Worm (Caenorhabditis elegans) whole organism, L1 larva: ENCODE measurements around the gene F18A12.2.

ENCODE experiments used
- C04F5.9 ChIP-seq: sonication (generic microtip); optimal IDR thresholded peaks from 2 replicates; lab custom pipeline; 2016; ENCODE audit warnings: missing genetic modification characterization, missing compliant biosample characterization
- C16A3.4 ChIP-seq: fragments of 150-350 bp; optimal IDR thresholded peaks from 2 replicates; lab custom pipeline; 2014; ENCODE audit warnings: missing biosample characterization, missing genetic modification characterization
- F16B12.6 ChIP-seq: fragments of 150-350 bp; optimal IDR thresholded peaks from 2 replicates; lab custom pipeline; 2014; ENCODE audit warnings: missing biosample characterization, missing genetic modification characterization
- Y116A8C.19 ChIP-seq: sonication (generic microtip); optimal IDR thresholded peaks from 2 replicates; lab custom pipeline; 2016; ENCODE audit warnings: missing compliant biosample characterization, missing genetic modification characterization, borderline replicate concordance
- aly-2 ChIP-seq: fragments of 150-350 bp; optimal IDR thresholded peaks from 2 replicates; lab custom pipeline; 2014; ENCODE audit warnings: missing biosample characterization, missing genetic modification characterization
- ceh-8 ChIP-seq: fragments of 200-800 bp; sonication (Bioruptor generic); optimal IDR thresholded peaks from 2 replicates; lab custom pipeline; 2018; ENCODE audit warnings: mild to moderate bottlenecking, missing genetic modification characterization, moderate library complexity, missing compliant biosample characterization
- ceh-88 ChIP-seq: fragments of 200-800 bp; sonication (Bioruptor generic); IDR thresholded peaks from 2 replicates; pipeline ENCODE4 v1.3.6; 2022; ENCODE audit warnings: missing genetic modification characterization, missing compliant biosample characterization
- ces-1 ChIP-seq: fragments of 150-350 bp; optimal IDR thresholded peaks from 2 replicates; lab custom pipeline; 2014; ENCODE audit warnings: missing biosample characterization, missing genetic modification reagents, missing genetic modification characterization
- dpl-1 ChIP-seq, 3 experiments: fragments of 150-350 bp in 2 of 3; sonication (generic microtip) in 1 of 3; optimal IDR thresholded peaks; 2 replicates each; lab custom pipeline; 2014 to 2017; ENCODE audit warnings: missing biosample characterization in 3 of 3, missing genetic modification characterization in 3 of 3, missing genetic modification reagents in 3 of 3
- dsc-1 ChIP-seq: sonication (generic microtip); optimal IDR thresholded peaks from 2 replicates; lab custom pipeline; 2016; ENCODE audit warnings: mild to moderate bottlenecking, missing genetic modification characterization, missing compliant biosample characterization
- efl-1 ChIP-seq, 4 experiments: fragments of 150-350 bp; optimal IDR thresholded peaks in 3 of 4; peaks in 1 of 4; 1 replicate in 1 of 4; 2 replicates in 3 of 4; lab custom pipeline; 2014; ENCODE audit warnings: missing biosample characterization in 2 of 4, missing genetic modification characterization in 2 of 4, missing genetic modification reagents in 2 of 4
- efl-3 ChIP-seq: fragments of 200-800 bp; sonication (Bioruptor generic); optimal IDR thresholded peaks from 2 replicates; lab custom pipeline; 2018; ENCODE audit warnings: mild to moderate bottlenecking, missing genetic modification characterization, missing compliant biosample characterization
- elt-2 ChIP-seq: sonication (generic microtip); optimal IDR thresholded peaks from 2 replicates; lab custom pipeline; 2016; ENCODE audit warnings: missing genetic modification characterization, mild to moderate bottlenecking, inconsistent platforms, missing compliant biosample characterization, missing genetic modification reagents
- elt-3 ChIP-seq, 6 experiments: fragments of 150-350 bp in 1 of 6; sonication (generic microtip); optimal IDR thresholded peaks; 2 replicates each; lab custom pipeline; 2017 to 2018; ENCODE audit warnings: missing biosample characterization in 6 of 6, missing genetic modification characterization in 6 of 6, inconsistent platforms in 1 of 6
- fkh-10 ChIP-seq: sonication (generic microtip); optimal IDR thresholded peaks from 2 replicates; lab custom pipeline; 2017; ENCODE audit warnings: missing biosample characterization, missing genetic modification reagents, missing genetic modification characterization
- fkh-4 ChIP-seq: sonication (generic microtip); optimal IDR thresholded peaks from 2 replicates; lab custom pipeline; 2016; ENCODE audit warnings: missing compliant biosample characterization, missing genetic modification characterization, borderline replicate concordance
- hlh-17 ChIP-seq: fragments of 200-800 bp; sonication (Bioruptor generic); optimal IDR thresholded peaks from 2 replicates; lab custom pipeline; 2018; ENCODE audit warnings: missing genetic modification characterization, mild to moderate bottlenecking, missing compliant biosample characterization, moderate library complexity, borderline replicate concordance
- irx-1 ChIP-seq: sonication (generic microtip); optimal IDR thresholded peaks from 2 replicates; lab custom pipeline; 2016; ENCODE audit warnings: missing genetic modification characterization, missing compliant biosample characterization
- jun-1 ChIP-seq: fragments of 150-350 bp; optimal IDR thresholded peaks from 2 replicates; lab custom pipeline; 2014; ENCODE audit warnings: missing biosample characterization, missing genetic modification reagents, missing genetic modification characterization
- lin-39 ChIP-seq: fragments of 150-350 bp; optimal IDR thresholded peaks from 2 replicates; lab custom pipeline; 2014; ENCODE audit warnings: missing biosample characterization, missing genetic modification reagents, missing genetic modification characterization
- lir-3 ChIP-seq: sonication (generic microtip); optimal IDR thresholded peaks from 2 replicates; lab custom pipeline; 2016; ENCODE audit warnings: mild to moderate bottlenecking, missing genetic modification characterization, moderate library complexity, missing compliant biosample characterization; ENCODE audit not compliant: poor library complexity
- lsy-2 ChIP-seq, 2 experiments: fragments of 150-350 bp; optimal IDR thresholded peaks; 2 replicates each; lab custom pipeline; 2014; ENCODE audit warnings: missing biosample characterization in 2 of 2, missing genetic modification characterization in 2 of 2
- mep-1 ChIP-seq: fragments of 150-350 bp; optimal IDR thresholded peaks from 2 replicates; lab custom pipeline; 2014; ENCODE audit warnings: missing biosample characterization, missing genetic modification characterization
- nhr-12 ChIP-seq: sonication (generic microtip); optimal IDR thresholded peaks from 2 replicates; lab custom pipeline; 2017; ENCODE audit warnings: missing biosample characterization, missing genetic modification characterization
- nhr-20 ChIP-seq: sonication (generic microtip); optimal IDR thresholded peaks from 2 replicates; lab custom pipeline; 2016; ENCODE audit warnings: mild to moderate bottlenecking, missing genetic modification characterization, missing compliant biosample characterization
- nhr-237 ChIP-seq: fragments of 150-350 bp; optimal IDR thresholded peaks from 2 replicates; lab custom pipeline; 2014; ENCODE audit warnings: missing biosample characterization, missing genetic modification characterization
- nhr-77 ChIP-seq: fragments of 150-350 bp; optimal IDR thresholded peaks from 2 replicates; lab custom pipeline; 2014; ENCODE audit warnings: missing biosample characterization, missing genetic modification characterization
- nhr-84 ChIP-seq: sonication (generic microtip); optimal IDR thresholded peaks from 2 replicates; lab custom pipeline; 2017; ENCODE audit warnings: missing biosample characterization, missing genetic modification characterization
- pax-3 ChIP-seq: fragments of 200-800 bp; sonication (Bioruptor generic); optimal IDR thresholded peaks from 2 replicates; lab custom pipeline; 2018; ENCODE audit warnings: mild to moderate bottlenecking, missing genetic modification characterization, moderate library complexity, missing compliant biosample characterization
- skn-1 ChIP-seq: fragments of 150-350 bp; optimal IDR thresholded peaks from 2 replicates; lab custom pipeline; 2014; ENCODE audit warnings: missing biosample characterization, missing genetic modification characterization
- sptf-1 ChIP-seq: fragments of 150-350 bp; optimal IDR thresholded peaks from 2 replicates; lab custom pipeline; 2014; ENCODE audit warnings: missing biosample characterization, missing genetic modification characterization
- sup-37 ChIP-seq: fragments of 200-800 bp; sonication (Bioruptor generic); optimal IDR thresholded peaks from 2 replicates; lab custom pipeline; 2018; ENCODE audit warnings: mild to moderate bottlenecking, missing genetic modification characterization, missing compliant biosample characterization
- swsn-7 ChIP-seq: sonication (generic microtip); optimal IDR thresholded peaks from 2 replicates; lab custom pipeline; 2016; ENCODE audit warnings: missing genetic modification characterization, missing compliant biosample characterization
- tlp-1 ChIP-seq: fragments of 150-350 bp; optimal IDR thresholded peaks from 2 replicates; lab custom pipeline; 2014; ENCODE audit warnings: missing biosample characterization, missing genetic modification characterization
- unc-30 ChIP-seq: sonication (generic microtip); optimal IDR thresholded peaks from 2 replicates; lab custom pipeline; 2017; ENCODE audit warnings: missing biosample characterization, missing genetic modification characterization
- unc-62 ChIP-seq: fragments of 150-350 bp; optimal IDR thresholded peaks from 2 replicates; lab custom pipeline; 2014; ENCODE audit warnings: missing biosample characterization, missing genetic modification reagents, missing genetic modification characterization
- unc-86 ChIP-seq: sonication (generic microtip); optimal IDR thresholded peaks from 2 replicates; lab custom pipeline; 2016; ENCODE audit warnings: missing genetic modification characterization, missing compliant biosample characterization
- unc-98 ChIP-seq: fragments of 200-800 bp; sonication (Bioruptor generic); IDR thresholded peaks from 2 replicates; pipeline ENCODE4 v1.3.6; 2022; ENCODE audit warnings: missing genetic modification characterization, missing compliant biosample characterization
- zag-1 ChIP-seq: fragments of 150-350 bp; optimal IDR thresholded peaks from 2 replicates; lab custom pipeline; 2014; ENCODE audit warnings: missing biosample characterization, missing genetic modification characterization

F18A12.2 gene

DNA sequence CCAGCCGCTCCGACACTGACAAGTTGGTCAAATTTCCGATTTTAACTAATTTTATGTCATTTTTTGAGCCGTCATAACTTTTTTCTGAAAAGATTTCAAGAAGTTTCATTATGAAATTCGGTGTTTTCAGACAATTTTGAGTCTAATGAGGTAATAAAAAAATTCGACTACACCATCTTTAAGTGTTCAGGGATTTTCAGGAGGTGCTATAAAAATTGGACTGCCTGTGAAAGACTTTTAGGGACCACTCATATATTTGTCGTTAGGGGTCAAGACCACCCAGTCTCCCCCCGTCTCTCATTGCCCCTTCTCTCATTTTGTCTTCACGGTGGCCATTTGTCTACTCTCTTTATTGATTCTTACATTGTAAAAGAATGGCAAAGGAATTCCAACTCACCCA, 39.9 kb upstream of the F18A12.2 start, which contains the start of gene bath-10:
bath-10 (plus strand) TSS at position 301 of the 400 bp plus-strand sequence.
- TF ChIP-seq ceh-8 (GFP tag; lab: Kevin White, UChicago) (no peak), efl-1 (optimal IDR thresholded peaks at IDR 0.05; lab: Kevin White, UChicago) (no peak), efl-1 (GFP tag; optimal IDR thresholded peaks at IDR 0.05 in 1 of 2; lab: Kevin White, UChicago) (no peak), elt-3 (tag; optimal IDR thresholded peaks at IDR 0.05; lab: Kevin White, UChicago) (no peak), hlh-17 (GFP tag; lab: Kevin White, UChicago) (no peak), fkh-10 (GFP tag; lab: Kevin White, UChicago) (no peak), ces-1 (GFP tag; lab: Kevin White, UChicago) (no peak), tlp-1 (no peak), F16B12.6 (tag; lab: Kevin White, UChicago) (no peak)

DNA sequence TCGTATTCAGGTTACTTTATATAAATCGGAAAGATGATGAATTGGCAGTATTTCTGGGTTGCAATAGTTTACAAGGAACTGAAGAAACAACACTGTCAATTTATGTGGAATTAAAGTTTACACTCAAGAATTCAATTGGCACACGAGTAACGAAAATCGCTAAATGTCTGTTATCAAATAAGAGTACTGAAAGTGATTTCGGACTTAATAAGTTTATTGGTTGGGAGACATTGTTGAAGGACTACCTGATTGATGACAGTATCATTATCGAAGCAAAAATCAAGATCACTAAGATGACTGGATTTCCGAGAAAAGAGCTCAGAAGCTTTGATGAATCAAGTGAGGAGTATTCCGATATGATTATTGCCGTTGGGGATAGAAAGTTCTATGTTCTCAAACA, 39.4 kb upstream of the F18A12.2 start:
- TF ChIP-seq aly-2, result no peak
- no peak for TF ChIP-seq zag-1 (tag; lab: Kevin White, UChicago)
- no peak for TF ChIP-seq ceh-88 (GFP tag; lab: Robert Waterston, UW)
- TF ChIP-seq sptf-1 (tag; lab: Kevin White, UChicago), result no peak
- no peak for TF ChIP-seq mep-1 (tag; lab: Kevin White, UChicago)
- no peak for TF ChIP-seq nhr-12 (tag; lab: Kevin White, UChicago)
- TF ChIP-seq efl-3 (GFP tag; lab: Kevin White, UChicago), result no peak
- TF ChIP-seq fkh-4, result no peak
- no peak for TF ChIP-seq lin-39 (tag; lab: Kevin White, UChicago)
- TF ChIP-seq sup-37, result no peak
- TF ChIP-seq nhr-77 (tag; lab: Kevin White, UChicago), result no peak

DNA sequence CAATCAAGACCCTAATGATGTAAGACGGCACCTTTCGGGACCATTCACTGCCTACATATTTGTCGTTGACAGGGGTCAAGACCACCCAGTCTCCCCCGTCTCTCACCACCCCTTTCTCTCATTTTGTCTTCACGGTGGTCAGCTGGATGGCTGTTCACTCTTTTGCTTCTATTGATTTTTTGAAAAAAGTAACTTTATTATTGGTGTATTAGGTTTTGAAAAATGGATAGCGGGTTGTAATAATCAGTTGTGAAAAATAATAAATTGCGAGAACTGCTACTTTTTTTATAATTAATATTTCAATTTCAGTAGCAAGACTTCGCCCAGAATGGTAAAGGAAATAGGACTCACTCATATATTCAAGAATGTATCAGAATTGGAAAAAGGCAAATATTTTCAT, 37.9 kb upstream of the F18A12.2 start, which contains the start of gene bath-9:
bath-9 (plus strand) TSS at position 301 of the 400 bp plus-strand sequence.
- no peak for TF ChIP-seq elt-2
- TF ChIP-seq skn-1, result no peak
- no peak for TF ChIP-seq irx-1 (tag; lab: Kevin White, UChicago)
- no peak for TF ChIP-seq C04F5.9 (tag; lab: Kevin White, UChicago)
- TF ChIP-seq unc-30 (tag; lab: Kevin White, UChicago), result no peak
- no peak for TF ChIP-seq Y116A8C.19 (tag; lab: Kevin White, UChicago)
- TF ChIP-seq lsy-2 (tag; optimal IDR thresholded peaks at IDR 0.05; lab: Kevin White, UChicago), result no peak
- no peak for TF ChIP-seq ceh-8 (GFP tag; lab: Kevin White, UChicago)
- TF ChIP-seq dpl-1 (GFP tag; optimal IDR thresholded peaks at IDR 0.05; lab: Kevin White, UChicago), result no peak

DNA sequence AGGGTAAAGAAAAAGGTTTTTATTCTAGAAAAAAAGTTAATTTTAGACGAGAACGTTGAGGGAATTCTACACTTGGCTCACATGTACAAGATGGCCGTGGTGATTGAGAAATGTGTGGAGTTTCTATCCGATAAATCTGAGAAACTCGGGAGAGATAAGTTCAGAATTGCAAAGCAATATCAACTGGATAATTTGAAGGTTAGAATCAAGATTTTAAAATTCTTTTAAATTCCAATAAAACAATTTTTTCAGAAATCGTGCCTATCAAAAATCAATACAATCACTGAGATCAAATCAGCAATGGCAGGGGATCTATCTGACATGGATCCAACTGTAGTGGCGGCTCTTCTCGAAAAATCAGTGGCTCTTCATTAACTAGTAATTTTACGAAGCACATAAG, 36.4 kb upstream of the F18A12.2 start, which contains the start of gene Y49F6C.2:
Y49F6C.2 (plus strand) TSS at position 301 of the 400 bp plus-strand sequence.
- TF ChIP-seq nhr-20 (tag; lab: Kevin White, UChicago) (no peak), dsc-1 (tag; lab: Kevin White, UChicago) (no peak), pax-3 (tag; lab: Kevin White, UChicago) (no peak), nhr-77 (tag; lab: Kevin White, UChicago) (no peak), lir-3 (no peak), jun-1 (tag; lab: Kevin White, UChicago) (no peak), unc-62 (GFP tag; lab: Kevin White, UChicago) (no peak), unc-86 (tag; lab: Kevin White, UChicago) (no peak), nhr-84 (tag; lab: Kevin White, UChicago) (no peak), unc-98 (GFP tag; lab: Robert Waterston, UW) (no peak), C16A3.4 (no peak), swsn-7 (tag; lab: Kevin White, UChicago) (no peak), lin-39 (tag; lab: Kevin White, UChicago) (no peak), F16B12.6 (tag; lab: Kevin White, UChicago) (no peak), nhr-237 (tag; lab: Kevin White, UChicago) (no peak)
